Fruit fly (Drosophila melanogaster) whole organism, adult: Measurements from ENCODE around the gene CG12605.

Experiments used
- CG11617 ChIP-seq: fragments of 200-800 bp; sonication (Bioruptor generic); optimal IDR thresholded peaks from 2 replicates; lab custom pipeline; 2017; ENCODE audit warnings: mild to moderate bottlenecking, missing biosample characterization, missing genetic modification reagents, missing genetic modification characterization
- CG14711 ChIP-seq: fragments of 200-800 bp; sonication (Bioruptor generic); optimal IDR thresholded peaks from 2 replicates; lab custom pipeline; 2018; ENCODE audit warnings: missing biosample characterization, mild to moderate bottlenecking, missing genetic modification characterization, moderate library complexity
- CG1620 ChIP-seq: fragments of 200-800 bp; sonication (Bioruptor generic); optimal IDR thresholded peaks from 2 replicates; lab custom pipeline; 2016; ENCODE audit warnings: missing biosample characterization, missing genetic modification characterization
- CG5204 ChIP-seq: fragments of 200-800 bp; sonication (Bioruptor generic); optimal IDR thresholded peaks from 2 replicates; lab custom pipeline; 2016; ENCODE audit warnings: missing biosample characterization, missing genetic modification characterization
- Mnt ChIP-seq: fragments of 200-800 bp; sonication (Bioruptor generic); optimal IDR thresholded peaks from 2 replicates; lab custom pipeline; 2016; ENCODE audit warnings: missing biosample characterization, mild to moderate bottlenecking, missing genetic modification characterization
- toe ChIP-seq: fragments of 200-800 bp; sonication (Bioruptor generic); optimal IDR thresholded peaks from 2 replicates; lab custom pipeline; 2016; ENCODE audit warnings: missing biosample characterization, missing genetic modification characterization

DNA sequence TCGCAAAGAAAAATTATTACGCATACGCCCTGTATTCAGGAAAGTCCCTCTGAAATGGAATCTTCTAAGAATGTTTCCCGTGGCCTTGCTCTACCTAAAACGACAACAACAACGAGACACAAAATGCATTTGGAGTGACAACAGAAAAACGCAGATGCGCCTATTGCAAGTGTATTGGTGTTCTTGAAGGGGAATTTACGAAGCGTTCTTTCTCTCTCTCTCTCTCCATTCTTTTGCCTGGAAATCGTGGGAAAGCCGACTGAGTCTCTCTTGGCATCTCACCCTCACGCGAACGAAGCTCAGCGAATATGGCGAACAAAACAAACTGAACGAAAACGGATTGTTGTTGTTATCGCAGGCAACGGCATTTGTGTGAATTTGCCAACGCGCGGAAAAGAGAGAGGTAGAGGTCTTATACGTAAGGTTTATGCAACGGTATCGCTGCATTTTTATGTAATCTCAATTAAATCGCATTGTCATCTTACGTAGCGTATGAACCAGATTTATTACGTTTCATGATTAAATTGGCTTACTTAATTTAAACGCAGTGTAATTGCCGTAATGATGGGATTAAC lies 38.3 kb downstream of the CG12605 start:
- no peak for TF ChIP-seq CG14711 (tag; lab: Kevin White, UChicago)
- TF ChIP-seq CG1620 (GFP tag; lab: Kevin White, UChicago), result no peak
- no peak for TF ChIP-seq CG11617 (GFP tag; lab: Kevin White, UChicago)
- TF ChIP-seq Mnt (GFP tag; lab: Kevin White, UChicago), result peak; percentile 10
- TF ChIP-seq CG5204 (GFP tag; lab: Kevin White, UChicago), result no peak
- TF ChIP-seq toe, result no peak
